Worm (Caenorhabditis elegans) whole organism, L2 larva: ENCODE results near the gene npr-2.

Experiments used
- Y55F3AM.14 ChIP-seq: fragments of 200-800 bp; sonication (Bioruptor generic); optimal IDR thresholded peaks from 2 replicates; lab custom pipeline; 2018; ENCODE audit warnings: mild to moderate bottlenecking, missing genetic modification characterization, missing compliant biosample characterization
- ceh-82 ChIP-seq: fragments of 150-350 bp; optimal IDR thresholded peaks from 2 replicates; lab custom pipeline; 2014; ENCODE audit warnings: missing biosample characterization, missing genetic modification characterization
- crh-2 ChIP-seq: sonication (generic microtip); optimal IDR thresholded peaks from 2 replicates; lab custom pipeline; 2017; ENCODE audit warnings: missing biosample characterization, missing genetic modification characterization
- elt-1 ChIP-seq: fragments of 150-350 bp; optimal IDR thresholded peaks from 2 replicates; lab custom pipeline; 2014; ENCODE audit warnings: missing biosample characterization, missing genetic modification characterization
- lin-11 ChIP-seq: fragments of 150-350 bp; sonication (generic microtip); optimal IDR thresholded peaks from 2 replicates; lab custom pipeline; 2014; ENCODE audit warnings: missing biosample characterization, missing genetic modification characterization, inconsistent platforms, mixed read lengths
- lsy-2 ChIP-seq, 2 experiments: fragments of 150-350 bp in 1 of 2; sonication (generic microtip) in 1 of 2; optimal IDR thresholded peaks; 2 replicates each; lab custom pipeline; 2014 to 2017; ENCODE audit warnings: missing biosample characterization in 2 of 2, missing genetic modification characterization in 2 of 2
- mab-5 ChIP-seq: fragments of 150-350 bp; optimal IDR thresholded peaks from 2 replicates; lab custom pipeline; 2014; ENCODE audit warnings: missing biosample characterization, missing genetic modification characterization
- nhr-129 ChIP-seq: fragments of 150-350 bp; optimal IDR thresholded peaks from 2 replicates; lab custom pipeline; 2014; ENCODE audit warnings: missing biosample characterization, missing genetic modification characterization
- nhr-21 ChIP-seq: fragments of 150-350 bp; optimal IDR thresholded peaks from 2 replicates; lab custom pipeline; 2014; ENCODE audit warnings: missing biosample characterization, missing genetic modification characterization
- nhr-237 ChIP-seq: fragments of 150-350 bp; optimal IDR thresholded peaks from 2 replicates; lab custom pipeline; 2014; ENCODE audit warnings: missing biosample characterization, missing genetic modification characterization
- nhr-77 ChIP-seq: fragments of 150-350 bp; optimal IDR thresholded peaks from 2 replicates; lab custom pipeline; 2014; ENCODE audit warnings: missing biosample characterization, missing genetic modification characterization
- sem-4 ChIP-seq: fragments of 150-350 bp; optimal IDR thresholded peaks from 2 replicates; lab custom pipeline; 2014; ENCODE audit warnings: missing biosample characterization, missing genetic modification reagents, missing genetic modification characterization
- skn-1 ChIP-seq: sonication (generic microtip); optimal IDR thresholded peaks from 2 replicates; lab custom pipeline; 2017; ENCODE audit warnings: missing biosample characterization, missing genetic modification characterization
- sma-9 ChIP-seq, 2 experiments: fragments of 150-350 bp in 1 of 2; sonication (generic microtip) in 1 of 2; optimal IDR thresholded peaks; 2 replicates each; lab custom pipeline; 2014 to 2016; ENCODE audit warnings: missing genetic modification characterization in 2 of 2, mild to moderate bottlenecking in 1 of 2, missing biosample characterization in 1 of 2, missing compliant biosample characterization in 1 of 2, missing genetic modification reagents in 1 of 2, moderate library complexity in 1 of 2
- snpc-4 ChIP-seq: fragments of 150-350 bp; optimal IDR thresholded peaks from 2 replicates; lab custom pipeline; 2014; ENCODE audit warnings: missing biosample characterization, missing genetic modification characterization
- zag-1 ChIP-seq: fragments of 150-350 bp; optimal IDR thresholded peaks from 2 replicates; lab custom pipeline; 2014; ENCODE audit warnings: missing biosample characterization, missing genetic modification characterization

npr-2 gene

DNA sequence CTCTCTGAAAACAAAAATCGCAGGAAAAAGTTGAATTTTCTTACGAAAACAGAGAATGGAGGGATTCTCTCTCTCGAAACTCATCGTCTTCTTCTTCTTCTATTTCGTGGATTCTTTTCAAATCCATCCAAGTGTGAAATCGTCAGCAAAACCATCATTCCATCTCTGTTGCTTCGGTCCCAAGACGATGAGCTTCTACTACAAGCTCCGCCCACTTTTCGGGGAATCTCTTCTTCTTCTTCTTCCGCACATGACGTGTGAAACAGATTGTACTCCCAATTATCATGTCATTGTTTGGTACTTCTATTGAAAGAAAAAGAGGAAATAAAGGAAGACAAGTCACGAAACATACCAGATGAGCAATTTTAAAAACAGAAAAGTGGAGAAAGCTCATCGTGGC lies 56.8 kb downstream of the npr-2 start:
- TF ChIP-seq lsy-2 (tag; optimal IDR thresholded peaks at IDR 0.05; lab: Kevin White, UChicago) (no peak), zag-1 (tag; lab: Kevin White, UChicago) (no peak), nhr-77 (tag; lab: Kevin White, UChicago) (no peak), mab-5 (tag; lab: Kevin White, UChicago) (no peak), crh-2 (tag; lab: Kevin White, UChicago) (no peak), ceh-82 (no peak), elt-1 (tag; lab: Kevin White, UChicago) (no peak), sma-9 (GFP tag; optimal IDR thresholded peaks at IDR 0.05; lab: Kevin White, UChicago) (no peak), sma-9 (tag; optimal IDR thresholded peaks at IDR 0.05; lab: Kevin White, UChicago) (no peak), nhr-237 (tag; lab: Kevin White, UChicago) (no peak), snpc-4 (tag; lab: Kevin White, UChicago) (no peak), Y55F3AM.14 (GFP tag; lab: Kevin White, UChicago) (no peak), nhr-21 (tag; lab: Kevin White, UChicago) (no peak)
- TF ChIP-seq, all 48 proteins: peak for 0

DNA sequence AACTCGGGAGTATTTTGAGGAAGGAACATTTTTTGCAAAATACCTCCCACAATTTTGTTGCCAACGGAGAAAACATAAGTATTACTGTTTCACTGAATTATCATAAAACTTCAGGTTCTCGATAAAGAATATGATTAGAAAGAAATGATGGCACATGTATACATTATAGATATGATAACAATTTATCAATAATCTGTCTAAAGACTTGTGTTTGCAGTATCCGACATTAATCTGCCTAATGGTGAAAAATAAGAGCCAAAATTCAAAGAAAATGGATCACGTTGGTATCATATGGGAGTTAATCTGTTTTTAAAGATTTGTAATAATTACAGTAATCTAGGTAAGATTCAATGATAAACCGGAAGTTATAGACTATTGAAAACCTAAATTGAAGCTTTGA lies 59.3 kb downstream of the npr-2 start:
- TF ChIP-seq nhr-77 (tag; lab: Kevin White, UChicago) (no peak), skn-1 (tag; lab: Kevin White, UChicago) (no peak), nhr-129 (no peak), sem-4 (tag; lab: Kevin White, UChicago) (no peak), lin-11 (tag; lab: Kevin White, UChicago) (no peak)
- TF ChIP-seq, all 48 proteins: peak for 0
